Worm (Caenorhabditis elegans) whole organism, L3 larva: ENCODE measurements around the gene aakg-3.

Source experiments
- ama-1 ChIP-seq: fragments of 150-350 bp; optimal IDR thresholded peaks from 2 replicates; lab custom pipeline; 2018
- elt-1 ChIP-seq: fragments of 150-350 bp; optimal IDR thresholded peaks from 2 replicates; lab custom pipeline; 2014; ENCODE audit warnings: missing biosample characterization, missing genetic modification characterization
- snpc-4 ChIP-seq: fragments of 150-350 bp; optimal IDR thresholded peaks from 2 replicates; lab custom pipeline; 2014; ENCODE audit warnings: missing biosample characterization, missing genetic modification characterization
- zag-1 ChIP-seq: fragments of 150-350 bp; optimal IDR thresholded peaks from 2 replicates; lab custom pipeline; 2014; ENCODE audit warnings: missing biosample characterization, missing genetic modification characterization

ce11 chrX:3022330-3023088 lies 46.3 kb downstream of the aakg-3 start:
- TF ChIP-seq zag-1 (tag; lab: Kevin White, UChicago): no peak
- no peak for TF ChIP-seq snpc-4 (tag; lab: Kevin White, UChicago)
- TF ChIP-seq elt-1 (tag; lab: Kevin White, UChicago): no peak
- no peak for TF ChIP-seq ama-1 (lab: Kevin White, UChicago)
